Worm (Caenorhabditis elegans) whole organism, L4 larva: ENCODE results near the gene msd-2.

Experiments
- T26A8.4 ChIP-seq: fragments of 200-800 bp; sonication (Bioruptor generic); IDR thresholded peaks from 2 replicates; pipeline ENCODE4 v1.3.6; 2022; ENCODE audit warnings: missing genetic modification characterization, missing compliant biosample characterization
- daf-8 ChIP-seq: fragments of 200-800 bp; sonication (Bioruptor generic); IDR thresholded peaks from 2 replicates; pipeline ENCODE4 v1.3.6; 2022; ENCODE audit warnings: missing genetic modification characterization, missing compliant biosample characterization
- dpl-1 ChIP-seq: fragments of 150-350 bp; optimal IDR thresholded peaks from 2 replicates; lab custom pipeline; 2014; ENCODE audit warnings: missing biosample characterization, missing genetic modification reagents, missing genetic modification characterization
- jun-1 ChIP-seq: fragments of 150-350 bp; optimal IDR thresholded peaks from 2 replicates; lab custom pipeline; 2014; ENCODE audit warnings: missing biosample characterization, missing genetic modification reagents, missing genetic modification characterization
- lin-13 ChIP-seq: fragments of 150-350 bp; optimal IDR thresholded peaks from 2 replicates; lab custom pipeline; 2014; ENCODE audit warnings: missing biosample characterization, missing genetic modification reagents, missing genetic modification characterization
- unc-130 ChIP-seq: sonication (generic microtip); optimal IDR thresholded peaks from 2 replicates; lab custom pipeline; 2016; ENCODE audit warnings: missing genetic modification reagents, missing genetic modification characterization, missing compliant biosample characterization

ce11 chrIV:9994895-9995394, 33.9 kb upstream of the msd-2 start, which contains the start of gene uba-1:
- TF ChIP-seq lin-13 (GFP tag; lab: Kevin White, UChicago) (no peak), daf-8 (GFP tag; lab: Robert Waterston, UW) (no peak), unc-130 (GFP tag; lab: Kevin White, UChicago) (peak; percentile 51), T26A8.4 (GFP tag; lab: Robert Waterston, UW) (peak; percentile 75), dpl-1 (GFP tag; lab: Kevin White, UChicago) (peak; percentile 52), jun-1 (no peak)
